Fruit fly (Drosophila melanogaster): ENCODE results near the gene CtIP.

CtIP gene

DNA sequence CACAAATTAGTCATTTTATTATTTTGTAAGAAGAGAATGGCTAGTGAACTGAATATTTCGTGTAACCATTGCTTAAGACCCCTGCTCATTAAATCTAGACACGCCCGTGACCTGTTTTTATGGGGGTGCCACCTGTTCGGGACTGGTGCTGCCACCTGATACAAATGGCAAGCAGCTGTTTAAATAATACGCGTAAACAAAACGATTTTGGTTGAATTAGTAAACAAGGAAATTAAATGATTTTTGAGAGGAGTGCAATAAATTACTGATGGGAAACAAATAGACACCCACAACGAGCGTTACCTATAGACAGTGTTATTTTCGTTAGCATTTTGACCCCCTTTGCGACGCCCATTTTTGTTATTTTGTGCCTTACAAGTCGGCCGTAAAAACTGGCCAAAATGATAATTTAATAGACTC lies 38.7 kb downstream of the CtIP start (continued):
- TF ChIP-seq CG13123 (GFP tag; optimal IDR thresholded peaks at IDR 0.05) (peak; percentile 81), CG1603 (tag; optimal IDR thresholded peaks at IDR 0.05) (peak; percentile 85), CG4617 (GFP tag; optimal IDR thresholded peaks at IDR 0.05; ENCODE audit: borderline replicate concordance) (peak; percentile 91), CG31224 (GFP tag; IDR thresholded peaks at IDR 0.05) (no peak), CrebB (tag; optimal IDR thresholded peaks at IDR 0.05) (peak; percentile 78), z (GFP tag; IDR thresholded peaks at IDR 0.05) (no peak), pb (GFP tag; optimal IDR thresholded peaks at IDR 0.05) (peak; percentile 83), sim (GFP tag; IDR thresholded peaks at IDR 0.05) (no peak), cwo (GFP tag; optimal IDR thresholded peaks at IDR 0.05) (peak; percentile 84), slbo (GFP tag; IDR thresholded peaks at IDR 0.05) (no peak), CG17359 (tag; optimal IDR thresholded peaks at IDR 0.05) (peak; percentile 85), Camta (GFP tag; optimal IDR thresholded peaks at IDR 0.05) (peak; percentile 84), ranshi (GFP tag; IDR thresholded peaks at IDR 0.05) (no peak), CG2120 (GFP tag; optimal IDR thresholded peaks at IDR 0.05) (peak; percentile 96), tio (GFP tag; optimal IDR thresholded peaks at IDR 0.05) (peak; percentile 83), tin (GFP tag; optimal IDR thresholded peaks at IDR 0.05) (peak; percentile 95), croc (GFP tag; conservative IDR thresholded peaks at IDR 0.05) (peak; percentile 58), CG8359 (GFP tag; optimal IDR thresholded peaks at IDR 0.05; ENCODE audit: borderline replicate concordance) (no peak), H2.0 (GFP tag; IDR thresholded peaks at IDR 0.05) (no peak), Pdp1 (GFP tag; optimal IDR thresholded peaks at IDR 0.05) (peak in 1 of 2 experiments; percentile 88), tna (GFP tag; IDR thresholded peaks at IDR 0.05; ENCODE audit: partially characterized antibody) (no peak), cas (GFP tag; IDR thresholded peaks at IDR 0.05) (no peak), Lhr (GFP tag; optimal IDR thresholded peaks at IDR 0.05) (peak; percentile 38), jumu (GFP tag; optimal IDR thresholded peaks at IDR 0.05) (peak; percentile 87), E2f1 (GFP tag; IDR thresholded peaks at IDR 0.05) (no peak), Opbp (GFP tag; IDR thresholded peaks at IDR 0.05; ENCODE audit: partially characterized antibody) (no peak), NC2β (GFP tag; optimal IDR thresholded peaks at IDR 0.05) (peak; percentile 73), gcm (GFP tag; optimal IDR thresholded peaks at IDR 0.05) (peak; percentile 14), Oli (tag; optimal IDR thresholded peaks at IDR 0.05) (peak; percentile 66), tap (tag; optimal IDR thresholded peaks at IDR 0.05) (peak; percentile 83), mirr (GFP tag; optimal IDR thresholded peaks at IDR 0.05) (peak; percentile 79), wor (GFP tag; IDR thresholded peaks at IDR 0.05) (no peak), HmgZ (tag; optimal IDR thresholded peaks at IDR 0.05) (peak; percentile 94), CG17802 (tag; optimal IDR thresholded peaks at IDR 0.05) (peak; percentile 64), CG6813 (GFP tag; optimal IDR thresholded peaks at IDR 0.05) (peak; percentile 82), Usf (GFP tag; optimal IDR thresholded peaks at IDR 0.05) (peak; percentile 47), Ravus (GFP tag; IDR thresholded peaks at IDR 0.05) (no peak), tll (GFP tag; optimal IDR thresholded peaks at IDR 0.05) (no peak), Antp (GFP tag; optimal IDR thresholded peaks at IDR 0.05) (peak; percentile 79), Hr3 (GFP tag; optimal IDR thresholded peaks at IDR 0.05) (peak; percentile 90), CG1602 (GFP tag; optimal IDR thresholded peaks at IDR 0.05) (peak; percentile 91), toy (GFP tag; IDR thresholded peaks at IDR 0.05) (no peak), Hr51 (GFP tag; optimal IDR thresholded peaks at IDR 0.05) (peak; percentile 87 to 92), CG2202 (tag; optimal IDR thresholded peaks at IDR 0.05) (peak; percentile 51), CG4854 (GFP tag; optimal IDR thresholded peaks at IDR 0.05) (peak; percentile 80), CG7839 (tag; optimal IDR thresholded peaks at IDR 0.05) (peak; percentile 85), CG12659 (GFP tag; optimal IDR thresholded peaks at IDR 0.05) (peak; percentile 92), D19A (tag; optimal IDR thresholded peaks at IDR 0.05) (peak; percentile 82), CG6272 (GFP tag; IDR thresholded peaks at IDR 0.05) (peak; percentile 75), dmrt99B (tag; optimal IDR thresholded peaks at IDR 0.05) (peak; percentile 84)
